Worm (Caenorhabditis elegans): Measurements from ENCODE around the gene pccb-1.

ce11 chrX:3111066-3111465 is 21.7 kb downstream of the pccb-1 start:
- TF ChIP-seq mls-2 (tag; optimal IDR thresholded peaks at IDR 0.05) (no peak), elt-3 (tag; optimal IDR thresholded peaks at IDR 0.05) (no peak), lin-13 (tag; optimal IDR thresholded peaks at IDR 0.05) (no peak), cnd-1 (tag; optimal IDR thresholded peaks at IDR 0.05) (no peak), nhr-237 (tag; optimal IDR thresholded peaks at IDR 0.05) (no peak), blmp-1 (tag; optimal IDR thresholded peaks at IDR 0.05) (no peak), ces-1 (GFP tag; optimal IDR thresholded peaks at IDR 0.05) (peak; percentile 48), lsy-2 (tag; optimal IDR thresholded peaks at IDR 0.05) (no peak), nhr-76 (tag; optimal IDR thresholded peaks at IDR 0.05) (no peak)

All from whole organism, mixed stage, embryonic.